Fruit fly (Drosophila melanogaster) S2 (cell line): ENCODE data around the gene gish.

Experiments used
- CG8478 ChIP-seq: fragments of >200 bp; optimal IDR thresholded peaks from 2 replicates; lab custom pipeline; 2018
- CTCF ChIP-seq, 2 experiments: fragments of >200 bp; optimal IDR thresholded peaks; 2 replicates each; lab custom pipeline; 2018

dm6 chr3R:16275890-16276619, 3.8 kb downstream of the gish start:
- TF ChIP-seq CTCF (optimal IDR thresholded peaks at IDR 0.05; lab: Kevin White, UChicago) (no peak), CG8478 (lab: Kevin White, UChicago) (no peak)
